Worm (Caenorhabditis elegans) whole organism, L2 larva: ENCODE data around the gene lin-5.
A peak's percentile ranks its signal among the peaks of the same experiment; 100 is the strongest.

Source experiments
- R02D3.7 ChIP-seq: fragments of 150-350 bp; optimal IDR thresholded peaks from 2 replicates; lab custom pipeline; 2014; ENCODE audit warnings: missing biosample characterization, missing genetic modification characterization
- Y55F3AM.14 ChIP-seq: fragments of 200-800 bp; sonication (Bioruptor generic); optimal IDR thresholded peaks from 2 replicates; lab custom pipeline; 2018; ENCODE audit warnings: mild to moderate bottlenecking, missing genetic modification characterization, missing compliant biosample characterization
- ZK546.5 ChIP-seq: sonication (generic microtip); optimal IDR thresholded peaks from 2 replicates; lab custom pipeline; 2017; ENCODE audit warnings: missing biosample characterization, missing genetic modification characterization
- aly-2 ChIP-seq: fragments of 150-350 bp; optimal IDR thresholded peaks from 2 replicates; lab custom pipeline; 2014; ENCODE audit warnings: missing biosample characterization, missing genetic modification characterization
- ama-1 ChIP-seq: fragments of 150-350 bp; optimal IDR thresholded peaks from 2 replicates; lab custom pipeline; 2018; ENCODE audit warnings: inconsistent platforms
- blmp-1 ChIP-seq: sonication (generic microtip); optimal IDR thresholded peaks from 2 replicates; lab custom pipeline; 2017; ENCODE audit warnings: missing genetic modification characterization, mild to moderate bottlenecking, missing compliant biosample characterization, antibody characterized with exemption, moderate library complexity; ENCODE audit not compliant: insufficient read depth
- ceh-82 ChIP-seq: fragments of 150-350 bp; optimal IDR thresholded peaks from 2 replicates; lab custom pipeline; 2014; ENCODE audit warnings: missing biosample characterization, missing genetic modification characterization
- crh-2 ChIP-seq: sonication (generic microtip); optimal IDR thresholded peaks from 2 replicates; lab custom pipeline; 2017; ENCODE audit warnings: missing biosample characterization, missing genetic modification characterization
- dmd-4 ChIP-seq: sonication (generic microtip); optimal IDR thresholded peaks from 2 replicates; lab custom pipeline; 2017; ENCODE audit warnings: missing biosample characterization, missing genetic modification characterization
- egl-27 ChIP-seq: sonication (generic microtip); optimal IDR thresholded peaks from 3 replicates; lab custom pipeline; 2017; ENCODE audit warnings: missing biosample characterization, missing genetic modification reagents, missing genetic modification characterization
- elt-1 ChIP-seq: fragments of 150-350 bp; optimal IDR thresholded peaks from 2 replicates; lab custom pipeline; 2014; ENCODE audit warnings: missing biosample characterization, missing genetic modification characterization
- fos-1 ChIP-seq: fragments of 150-350 bp; optimal IDR thresholded peaks from 2 replicates; lab custom pipeline; 2014; ENCODE audit warnings: missing biosample characterization, missing genetic modification characterization
- lin-13 ChIP-seq: fragments of 150-350 bp; optimal IDR thresholded peaks from 2 replicates; lab custom pipeline; 2014; ENCODE audit warnings: missing biosample characterization, missing genetic modification reagents, missing genetic modification characterization
- mab-5 ChIP-seq: fragments of 150-350 bp; optimal IDR thresholded peaks from 2 replicates; lab custom pipeline; 2014; ENCODE audit warnings: missing biosample characterization, missing genetic modification characterization
- mbf-1 ChIP-seq: sonication (generic microtip); optimal IDR thresholded peaks from 2 replicates; lab custom pipeline; 2017; ENCODE audit warnings: missing biosample characterization, missing genetic modification characterization
- nhr-11 ChIP-seq: fragments of 150-350 bp; optimal IDR thresholded peaks from 2 replicates; lab custom pipeline; 2014; ENCODE audit warnings: missing biosample characterization, missing genetic modification characterization
- nhr-12 ChIP-seq: fragments of 150-350 bp; optimal IDR thresholded peaks from 2 replicates; lab custom pipeline; 2014; ENCODE audit warnings: missing biosample characterization, missing genetic modification characterization
- nhr-129 ChIP-seq: fragments of 150-350 bp; optimal IDR thresholded peaks from 2 replicates; lab custom pipeline; 2014; ENCODE audit warnings: missing biosample characterization, missing genetic modification characterization
- nhr-23 ChIP-seq: fragments of 150-350 bp; optimal IDR thresholded peaks from 2 replicates; lab custom pipeline; 2014; ENCODE audit warnings: missing biosample characterization, missing genetic modification reagents, missing genetic modification characterization
- nhr-237 ChIP-seq: fragments of 150-350 bp; optimal IDR thresholded peaks from 2 replicates; lab custom pipeline; 2014; ENCODE audit warnings: missing biosample characterization, missing genetic modification characterization
- nhr-25 ChIP-seq: fragments of 150-350 bp; sonication (generic microtip); optimal IDR thresholded peaks from 3 replicates; lab custom pipeline; 2014; ENCODE audit warnings: missing biosample characterization, missing genetic modification characterization
- nhr-77 ChIP-seq: fragments of 150-350 bp; optimal IDR thresholded peaks from 2 replicates; lab custom pipeline; 2014; ENCODE audit warnings: missing biosample characterization, missing genetic modification characterization
- skn-1 ChIP-seq: sonication (generic microtip); optimal IDR thresholded peaks from 2 replicates; lab custom pipeline; 2017; ENCODE audit warnings: missing biosample characterization, missing genetic modification characterization
- sma-3 ChIP-seq: sonication (generic microtip); optimal IDR thresholded peaks from 2 replicates; lab custom pipeline; 2016; ENCODE audit warnings: missing genetic modification reagents, missing genetic modification characterization, missing compliant biosample characterization
- sma-9 ChIP-seq, 2 experiments: fragments of 150-350 bp in 1 of 2; sonication (generic microtip) in 1 of 2; optimal IDR thresholded peaks; 2 replicates each; lab custom pipeline; 2014 to 2016; ENCODE audit warnings: missing genetic modification characterization in 2 of 2, mild to moderate bottlenecking in 1 of 2, missing biosample characterization in 1 of 2, missing compliant biosample characterization in 1 of 2, missing genetic modification reagents in 1 of 2, moderate library complexity in 1 of 2
- unc-39 ChIP-seq: fragments of 150-350 bp; optimal IDR thresholded peaks from 2 replicates; lab custom pipeline; 2014; ENCODE audit warnings: missing biosample characterization, missing genetic modification characterization
- unc-62 ChIP-seq: fragments of 150-350 bp; optimal IDR thresholded peaks from 2 replicates; lab custom pipeline; 2014; ENCODE audit warnings: missing biosample characterization, missing genetic modification reagents, missing genetic modification characterization

The lin-5 gene

DNA sequence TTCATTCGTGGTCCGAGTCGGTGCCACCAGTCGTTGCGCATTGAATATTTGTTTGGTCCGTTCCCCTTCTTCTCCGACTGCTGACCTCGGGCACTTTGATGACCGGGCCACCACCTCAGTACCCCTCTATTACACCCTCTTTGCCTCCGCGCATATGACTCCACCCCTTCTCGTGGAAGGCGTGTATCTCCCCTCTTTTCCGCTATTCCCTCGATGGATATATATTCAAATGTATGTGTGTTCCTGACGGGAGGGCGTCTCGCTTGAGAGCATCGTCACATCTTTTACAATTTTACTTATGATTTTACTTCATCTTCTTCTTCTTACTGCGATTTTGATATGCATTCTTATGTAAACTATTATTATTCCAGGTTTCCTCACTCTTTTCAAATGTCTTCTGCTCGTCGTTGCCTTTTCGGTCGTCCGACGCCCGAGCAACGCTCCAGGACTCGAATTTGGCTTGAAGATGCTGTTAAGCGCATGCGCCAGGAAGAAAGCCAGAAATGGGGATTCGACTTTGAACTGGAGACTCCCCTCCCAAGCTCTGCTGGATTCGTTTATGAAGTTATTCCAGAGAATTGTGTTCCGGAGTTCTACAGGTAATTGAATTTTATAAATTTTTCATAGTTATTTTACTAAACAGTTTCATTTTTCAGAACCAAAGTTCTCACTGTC, 49.4 kb upstream of the lin-5 start, which contains the start of gene cki-1:
cki-1 (plus strand) TSS at position 372 of the 675 bp plus-strand sequence.
- no peak for TF ChIP-seq nhr-11

DNA sequence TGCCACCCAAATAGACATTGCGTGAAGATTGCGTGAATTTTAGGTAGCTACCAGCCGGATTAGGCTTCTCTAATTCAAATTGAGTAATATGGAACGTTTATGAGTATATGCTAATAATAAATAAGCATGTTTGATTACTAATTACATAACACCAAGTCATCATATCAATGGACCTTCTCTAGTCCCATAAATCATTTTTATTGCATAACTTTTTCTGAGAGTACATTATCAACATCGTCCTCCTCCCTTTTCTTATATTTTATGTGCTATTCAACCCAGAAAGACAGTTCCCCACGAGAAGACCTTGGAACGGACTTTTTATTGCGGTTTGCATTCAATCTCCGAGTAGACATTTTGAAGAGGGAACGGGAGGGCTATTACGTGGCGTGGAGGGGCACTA, 48.0 kb upstream of the lin-5 start:
- TF ChIP-seq unc-39 (tag; lab: Kevin White, UChicago): no peak
- TF ChIP-seq ZK546.5: no peak
- TF ChIP-seq elt-1 (tag; lab: Kevin White, UChicago): no peak
- no peak for TF ChIP-seq crh-2 (tag; lab: Kevin White, UChicago)
- no peak for TF ChIP-seq blmp-1 (tag; lab: Kevin White, UChicago)
- no peak for TF ChIP-seq nhr-77 (tag; lab: Kevin White, UChicago)
- no peak for TF ChIP-seq nhr-23 (tag; lab: Kevin White, UChicago)
- TF ChIP-seq Y55F3AM.14: no peak
- TF ChIP-seq nhr-25 (tag; lab: Kevin White, UChicago): no peak
- TF ChIP-seq unc-62 (GFP tag; lab: Kevin White, UChicago): no peak
- no peak for TF ChIP-seq nhr-237 (tag; lab: Kevin White, UChicago)
- TF ChIP-seq nhr-11: no peak
- no peak for TF ChIP-seq mbf-1 (tag; lab: Kevin White, UChicago)
- TF ChIP-seq nhr-129 (tag; lab: Kevin White, UChicago): no peak
- TF ChIP-seq skn-1 (tag; lab: Kevin White, UChicago): no peak
- no peak for TF ChIP-seq nhr-12

DNA sequence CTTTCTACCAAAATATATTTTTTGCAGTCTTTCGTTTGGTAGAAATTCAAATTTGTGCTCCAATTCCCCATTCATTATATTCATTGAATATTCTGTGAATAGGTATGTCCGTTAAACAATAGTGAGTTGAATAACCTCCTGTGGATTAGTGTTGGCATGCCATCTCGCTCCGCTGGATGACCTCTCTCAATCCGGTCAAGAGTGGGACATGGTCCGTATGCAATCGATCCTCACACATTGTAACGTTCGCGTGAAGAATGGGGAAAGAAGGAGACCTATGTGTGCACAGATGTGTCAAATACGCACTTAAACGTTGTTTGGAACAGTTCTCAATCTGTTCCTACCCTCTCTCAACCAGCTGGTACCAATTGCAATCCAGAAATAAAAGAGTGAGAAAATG, 47.1 kb upstream of the lin-5 start:
- TF ChIP-seq lin-13 (GFP tag; lab: Kevin White, UChicago): no peak
- TF ChIP-seq nhr-25 (tag; lab: Kevin White, UChicago): no peak
- TF ChIP-seq sma-3 (GFP tag; lab: Kevin White, UChicago): no peak
- TF ChIP-seq fos-1: no peak
- no peak for TF ChIP-seq ama-1 (lab: Kevin White, UChicago)
- no peak for TF ChIP-seq egl-27 (tag; lab: Kevin White, UChicago)
- no peak for TF ChIP-seq aly-2 (tag; lab: Kevin White, UChicago)
- TF ChIP-seq sma-9 (GFP tag; optimal IDR thresholded peaks at IDR 0.05; lab: Kevin White, UChicago): no peak
- no peak for TF ChIP-seq sma-9 (tag; optimal IDR thresholded peaks at IDR 0.05; lab: Kevin White, UChicago)
- TF ChIP-seq nhr-11: no peak
- TF ChIP-seq dmd-4 (tag; lab: Kevin White, UChicago): no peak
- TF ChIP-seq nhr-12: no peak
- TF ChIP-seq blmp-1 (tag; lab: Kevin White, UChicago): no peak
- no peak for TF ChIP-seq crh-2 (tag; lab: Kevin White, UChicago)

DNA sequence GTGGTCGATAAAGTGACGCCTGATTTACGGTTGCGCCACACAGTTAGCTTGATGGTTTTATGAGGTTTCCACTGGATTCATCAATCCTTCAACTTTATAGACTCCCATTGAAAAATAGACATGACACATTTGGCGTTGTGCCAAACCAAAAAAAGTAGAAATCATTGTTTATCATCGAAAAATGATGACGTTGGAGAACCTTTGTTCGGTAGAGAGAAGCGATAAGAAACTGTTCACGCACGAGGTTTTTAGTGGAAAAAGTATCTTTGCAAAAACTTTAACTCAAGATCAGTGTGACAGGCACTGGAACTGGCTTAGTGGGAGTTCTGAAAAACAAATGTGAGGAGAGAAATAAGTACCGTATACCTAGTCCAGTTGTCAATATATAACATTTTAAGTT, 46.7 kb upstream of the lin-5 start:
- TF ChIP-seq ceh-82 (tag; lab: Kevin White, UChicago): no peak
- TF ChIP-seq fos-1: peak; percentile 26
- peak; percentile 24 for TF ChIP-seq skn-1 (tag; lab: Kevin White, UChicago)

DNA sequence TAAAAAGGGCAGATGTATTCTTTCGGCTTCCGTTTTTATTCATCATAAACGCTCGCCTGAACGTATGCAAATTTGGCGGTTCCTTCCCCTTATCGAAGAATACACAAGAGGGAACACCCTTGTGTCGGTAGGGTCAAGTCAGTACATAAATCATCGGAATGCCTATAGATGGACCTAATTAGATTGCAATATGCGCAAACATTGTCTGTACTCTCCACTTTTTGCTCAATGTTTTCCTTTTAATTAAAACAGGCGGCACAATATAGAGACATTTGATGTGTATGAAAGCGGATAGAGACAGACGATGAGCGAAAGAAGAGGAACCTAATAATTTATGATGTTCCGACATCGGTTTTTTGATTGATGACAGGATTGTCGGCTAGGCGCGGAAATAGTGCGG, 46.2 kb upstream of the lin-5 start:
- TF ChIP-seq unc-62 (GFP tag; lab: Kevin White, UChicago) (no peak), mab-5 (tag; lab: Kevin White, UChicago) (peak; percentile 49)

DNA sequence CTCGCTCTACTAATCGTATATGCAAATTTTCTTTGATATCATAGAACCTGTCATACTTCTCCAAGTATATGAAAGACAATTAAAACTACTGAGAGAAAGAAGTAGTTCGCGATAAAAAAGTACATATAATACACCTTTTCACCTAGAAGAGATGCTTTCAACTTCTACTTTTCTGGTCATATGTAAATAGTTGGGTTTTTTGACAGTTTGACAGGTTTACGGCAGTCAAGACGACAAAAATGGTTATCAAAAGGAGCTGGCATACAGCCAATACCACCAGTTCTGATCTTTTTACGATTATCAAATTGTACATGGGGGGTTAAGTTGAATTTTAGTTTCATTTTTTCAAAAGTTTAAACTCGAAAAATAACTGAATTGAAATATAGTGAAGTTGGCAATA, 45.5 kb upstream of the lin-5 start:
- TF ChIP-seq skn-1 (tag; lab: Kevin White, UChicago): peak; percentile 30
- no peak for TF ChIP-seq nhr-12
- TF ChIP-seq fos-1: peak; percentile 49
- TF ChIP-seq nhr-25 (tag; lab: Kevin White, UChicago): no peak
- no peak for TF ChIP-seq ceh-82 (tag; lab: Kevin White, UChicago)
- TF ChIP-seq R02D3.7: no peak
- TF ChIP-seq mab-5 (tag; lab: Kevin White, UChicago): no peak

DNA sequence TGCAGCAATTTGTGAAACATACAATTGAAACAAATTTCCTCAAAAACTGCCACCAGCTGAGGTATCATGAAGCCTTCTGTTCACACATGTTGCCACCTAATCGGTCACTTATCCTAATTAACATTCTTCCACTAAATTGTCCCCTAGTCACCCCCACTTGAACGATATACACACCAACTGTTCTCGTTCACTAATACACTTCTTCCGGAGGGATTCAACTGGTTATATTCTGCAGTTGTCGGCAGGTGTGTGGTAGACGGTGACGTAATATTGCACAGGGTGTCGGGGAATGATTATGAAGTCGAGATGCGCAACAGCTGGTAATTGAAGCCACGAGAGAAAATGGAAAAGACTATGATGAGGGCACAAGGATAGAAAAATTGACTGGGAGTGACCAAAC, 45.0 kb upstream of the lin-5 start:
- TF ChIP-seq nhr-129 (tag; lab: Kevin White, UChicago) (peak; percentile 34), Y55F3AM.14 (no peak)
